Fruit fly (Drosophila melanogaster): Measurements from ENCODE around the gene spn-A.

spn-A gene

DNA sequence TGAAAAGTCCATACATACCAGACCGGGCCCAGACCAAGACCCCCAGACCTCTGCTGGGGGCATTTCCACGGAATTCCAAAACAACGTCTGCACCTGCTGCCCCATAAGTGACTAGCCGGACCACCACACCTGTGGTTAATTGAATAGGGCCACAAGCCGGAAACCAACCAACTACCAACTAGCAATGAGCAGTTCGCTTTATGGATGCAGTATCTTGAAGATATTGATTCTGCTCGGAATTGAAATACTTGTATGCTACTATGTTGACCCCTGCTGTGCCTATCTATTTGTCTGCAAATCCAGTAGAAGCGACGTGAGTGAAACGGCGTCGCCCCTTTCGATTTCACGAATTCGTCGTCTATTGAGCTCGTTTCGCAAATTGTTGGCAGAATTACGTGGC is 40.0 kb upstream of the spn-A start (continued):
- TF ChIP-seq pros (GFP tag; optimal IDR thresholded peaks at IDR 0.05): no peak
- no peak for TF ChIP-seq Ravus (GFP tag; IDR thresholded peaks at IDR 0.05)
- peak; percentile 96 for TF ChIP-seq Drgx (GFP tag; IDR thresholded peaks at IDR 0.05)
- TF ChIP-seq seq (GFP tag; IDR thresholded peaks at IDR 0.05): no peak
- TF ChIP-seq Dip3 (GFP tag; optimal IDR thresholded peaks at IDR 0.05): peak; percentile 46
- TF ChIP-seq mam (GFP tag; optimal IDR thresholded peaks at IDR 0.05): no peak
- TF ChIP-seq CG14014 (GFP tag; IDR thresholded peaks at IDR 0.05): 0 out of 2 replicates have a peak, but pooled peaks have one; percentile 8
- no peak for TF ChIP-seq Mad (GFP tag; optimal IDR thresholded peaks at IDR 0.05)
- no peak for TF ChIP-seq pum (GFP tag; optimal IDR thresholded peaks at IDR 0.05)
- no peak for TF ChIP-seq CG14965 (GFP tag; optimal IDR thresholded peaks at IDR 0.05; ENCODE audit: borderline replicate concordance)
- no peak for TF ChIP-seq CG12299 (tag; optimal IDR thresholded peaks at IDR 0.05)
- peak; percentile 82 for TF ChIP-seq sens (GFP tag)
- TF ChIP-seq sens-2 (GFP tag; IDR thresholded peaks at IDR 0.05): no peak

DNA sequence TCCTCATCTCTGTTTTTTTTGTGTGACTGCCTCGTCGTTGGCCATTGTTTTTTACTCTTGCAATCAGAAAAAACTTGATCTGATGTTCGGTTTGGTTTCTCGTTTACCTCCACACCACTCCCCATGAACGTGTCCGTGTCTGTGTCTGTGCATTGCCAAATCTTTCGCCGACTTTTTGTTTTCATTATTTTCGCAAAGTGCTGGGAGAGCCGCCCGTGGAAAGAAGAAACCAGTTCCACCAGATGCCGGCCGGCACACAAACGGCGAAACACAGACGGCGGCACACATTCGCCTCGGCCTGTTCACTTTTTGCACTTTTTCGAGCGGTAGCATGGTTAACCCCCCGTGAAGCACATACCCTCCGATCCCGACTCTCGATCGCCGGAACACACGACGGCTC is 39.5 kb upstream of the spn-A start:
- no peak for TF ChIP-seq CG5953 (GFP tag; IDR thresholded peaks at IDR 0.05)
- TF ChIP-seq CG3995 (GFP tag; optimal IDR thresholded peaks at IDR 0.05): no peak
- TF ChIP-seq luna (GFP tag; optimal IDR thresholded peaks at IDR 0.05): no peak
- no peak for TF ChIP-seq CG6689 (GFP tag; IDR thresholded peaks at IDR 0.05)
- TF ChIP-seq kah (GFP tag; optimal IDR thresholded peaks at IDR 0.05): no peak
- TF ChIP-seq CG2875 (GFP tag; optimal IDR thresholded peaks at IDR 0.05): no peak
- no peak for TF ChIP-seq CG14965 (GFP tag; optimal IDR thresholded peaks at IDR 0.05; ENCODE audit: borderline replicate concordance)
- TF ChIP-seq CG9215 (GFP tag; IDR thresholded peaks at IDR 0.05): no peak
- TF ChIP-seq Tbp (GFP tag; optimal IDR thresholded peaks at IDR 0.05): no peak
- no peak for TF ChIP-seq prd (optimal IDR thresholded peaks at IDR 0.05)
- no peak for TF ChIP-seq prd (GFP tag; IDR thresholded peaks at IDR 0.05)
- no peak for TF ChIP-seq CG7987 (GFP tag; optimal IDR thresholded peaks at IDR 0.05)
- TF ChIP-seq Camta (GFP tag; optimal IDR thresholded peaks at IDR 0.05): no peak
- no peak for TF ChIP-seq CG10462 (GFP tag; optimal IDR thresholded peaks at IDR 0.05)
- TF ChIP-seq pan (optimal IDR thresholded peaks at IDR 0.05): no peak
- no peak for TF ChIP-seq pan (GFP tag; optimal IDR thresholded peaks at IDR 0.05 in 1 of 2, IDR thresholded peaks at IDR 0.05 in 1 of 2)
- no peak for TF ChIP-seq Adf1 (GFP tag; IDR thresholded peaks at IDR 0.05)
- no peak for TF ChIP-seq grau (tag; optimal IDR thresholded peaks at IDR 0.05)

DNA sequence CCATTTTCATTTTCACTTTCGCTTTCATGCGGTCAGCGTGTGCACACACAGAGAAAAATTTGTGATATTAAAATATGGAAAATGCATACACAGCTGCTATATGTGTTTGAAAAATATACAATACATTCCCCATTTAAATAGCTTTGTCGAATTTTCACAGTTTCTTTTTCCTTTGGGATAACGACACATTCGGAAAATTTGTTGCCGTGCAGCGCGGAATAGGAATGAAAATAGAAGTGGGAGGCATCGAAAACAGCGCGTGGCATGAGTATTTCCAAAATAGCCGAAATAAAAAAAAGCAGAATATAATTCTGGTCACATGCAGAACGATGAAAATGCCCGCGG is 36.8 kb upstream of the spn-A start:
- TF ChIP-seq CG4328 (GFP tag; optimal IDR thresholded peaks at IDR 0.05) (peak; percentile 60), Scr (GFP tag; IDR thresholded peaks at IDR 0.05; ENCODE audit: partially characterized antibody) (no peak), CG10979 (tag; optimal IDR thresholded peaks at IDR 0.05) (peak; percentile 83), NK7.1 (GFP tag; optimal IDR thresholded peaks at IDR 0.05) (peak; percentile 71), rib (GFP tag; IDR thresholded peaks at IDR 0.05) (peak; percentile 58), CG14014 (GFP tag; IDR thresholded peaks at IDR 0.05) (peak; percentile 89), luna (GFP tag; optimal IDR thresholded peaks at IDR 0.05) (peak; percentile 72), CrebB (tag; optimal IDR thresholded peaks at IDR 0.05) (peak; percentile 74), h (optimal IDR thresholded peaks at IDR 0.05) (no peak), ems (GFP tag; optimal IDR thresholded peaks at IDR 0.05) (peak; percentile 86), Aef1 (GFP tag; IDR thresholded peaks at IDR 0.05) (peak; percentile 75), unpg (GFP tag; optimal IDR thresholded peaks at IDR 0.05) (peak; percentile 86), dimm (GFP tag; IDR thresholded peaks at IDR 0.05) (peak; percentile 59), H15 (GFP tag; IDR thresholded peaks at IDR 0.05) (peak; percentile 88), CG1832 (GFP tag; optimal IDR thresholded peaks at IDR 0.05) (no peak), CG13624 (GFP tag; optimal IDR thresholded peaks at IDR 0.05) (peak; percentile 89), Bdp1 (GFP tag; optimal IDR thresholded peaks at IDR 0.05) (peak; percentile 68), maf-S (GFP tag; optimal IDR thresholded peaks at IDR 0.05) (peak; percentile 88), Atf3 (GFP tag; optimal IDR thresholded peaks at IDR 0.05) (peak; percentile 79), NC2β (GFP tag; optimal IDR thresholded peaks at IDR 0.05) (peak; percentile 81), gro (GFP tag; optimal IDR thresholded peaks at IDR 0.05) (peak; percentile 94), klu (GFP tag; IDR thresholded peaks at IDR 0.05) (peak; percentile 76), CG10565 (GFP tag; optimal IDR thresholded peaks at IDR 0.05) (peak; percentile 28), Chrac-16 (GFP tag; optimal IDR thresholded peaks at IDR 0.05) (peak; percentile 81), B-H1 (GFP tag; IDR thresholded peaks at IDR 0.05) (peak; percentile 67; the same call in 2 of the 3 replicates)
